Worm (Caenorhabditis elegans): ENCODE results near the gene sdz-5.
A peak's percentile ranks its signal among the peaks of the same experiment; 100 is the strongest.

Gene sdz-5

ce11 chrII:2967064-2967463, 41.4 kb upstream of the sdz-5 start:
- TF ChIP-seq snpc-1.3 (tag; optimal IDR thresholded peaks at IDR 0.05; ENCODE audit: insufficient read depth) (no peak), hmg-1.2 (GFP tag; IDR thresholded peaks at IDR 0.05) (peak; percentile 94)

ce11 chrII:2973940-2974402, 34.5 kb upstream of the sdz-5 start:
- TF ChIP-seq hrde-1 (tag; optimal IDR thresholded peaks at IDR 0.05; ENCODE audit: borderline replicate concordance) (no peak), K11D2.4 (GFP tag; IDR thresholded peaks at IDR 0.05) (peak; percentile 97), madf-6 (GFP tag; IDR thresholded peaks at IDR 0.05) (peak; percentile 47; the same call in 1 of the 2 replicates), nfyb-1 (GFP tag; IDR thresholded peaks at IDR 0.05) (peak; percentile 97), Y53G8AR.9 (GFP tag; conservative IDR thresholded peaks at IDR 0.05) (peak; percentile 85), ccch-3 (GFP tag; optimal IDR thresholded peaks at IDR 0.05) (no peak), T26A5.8 (tag; optimal IDR thresholded peaks at IDR 0.05) (no peak), mes-4 (tag; optimal IDR thresholded peaks at IDR 0.05) (no peak), B0261.1 (tag; optimal IDR thresholded peaks at IDR 0.05) (peak; percentile 24), egrh-3 (GFP tag; IDR thresholded peaks at IDR 0.05) (peak; percentile 100), F10E7.11 (tag; optimal IDR thresholded peaks at IDR 0.05) (peak; percentile 62), lir-1 (GFP tag; conservative IDR thresholded peaks at IDR 0.05) (no peak), aptf-2 (GFP tag; conservative IDR thresholded peaks at IDR 0.05) (0 out of 2 replicates have a peak, but pooled peaks have one; percentile 50), rcor-1 (GFP tag; IDR thresholded peaks at IDR 0.05) (peak; percentile 62; the same call in 1 of the 2 replicates), xnd-1 (tag; optimal IDR thresholded peaks at IDR 0.05) (no peak), tlf-1 (GFP tag; optimal IDR thresholded peaks at IDR 0.05) (peak; percentile 75), dpff-1 (tag; optimal IDR thresholded peaks at IDR 0.05) (peak; percentile 87), hlh-26 (GFP tag; conservative IDR thresholded peaks at IDR 0.05) (no peak), cebp-1 (GFP tag; IDR thresholded peaks at IDR 0.05) (peak; percentile 64; the same call in 1 of the 2 replicates), cebp-1 (tag; optimal IDR thresholded peaks at IDR 0.05) (peak; percentile 92), nhr-179 (tag; optimal IDR thresholded peaks at IDR 0.05) (no peak), ceh-40 (GFP tag; IDR thresholded peaks at IDR 0.05) (no peak), unc-130 (GFP tag; optimal IDR thresholded peaks at IDR 0.05) (no peak), chd-7 (tag; optimal IDR thresholded peaks at IDR 0.05) (peak; percentile 99), unc-62 (GFP tag; optimal IDR thresholded peaks at IDR 0.05) (no peak), gei-17 (GFP tag; optimal IDR thresholded peaks at IDR 0.05) (peak; percentile 85), F23B12.7 (tag; optimal IDR thresholded peaks at IDR 0.05; ENCODE audit: insufficient read depth) (no peak), lin-40 (tag; optimal IDR thresholded peaks at IDR 0.05) (peak; percentile 92), sea-2 (GFP tag; IDR thresholded peaks at IDR 0.05) (peak; percentile 79; the same call in 1 of the 2 replicates), ceh-79 (tag; optimal IDR thresholded peaks at IDR 0.05) (peak; percentile 35), F39B2.1 (GFP tag; IDR thresholded peaks at IDR 0.05) (no peak), lin-26 (GFP tag; IDR thresholded peaks at IDR 0.05) (peak; percentile 75), tbx-9 (tag; optimal IDR thresholded peaks at IDR 0.05; ENCODE audit: borderline replicate concordance) (no peak), nfya-2 (GFP tag; IDR thresholded peaks at IDR 0.05) (no peak), Y95B8A.8 (GFP tag; IDR thresholded peaks at IDR 0.05) (peak; percentile 85), madf-3 (GFP tag; IDR thresholded peaks at IDR 0.05) (peak; percentile 83; the same call in 1 of the 2 replicates), nhr-120 (GFP tag; IDR thresholded peaks at IDR 0.05) (0 out of 2 replicates have a peak, but pooled peaks have one; percentile 87), F52B5.7 (tag; optimal IDR thresholded peaks at IDR 0.05) (peak; percentile 81), lin-35 (GFP tag; optimal IDR thresholded peaks at IDR 0.05) (peak in 1 of 3 experiments; percentile 83), F37B4.10 (GFP tag; IDR thresholded peaks at IDR 0.05) (0 out of 2 replicates have a peak, but pooled peaks have one; percentile 27), nhr-90 (tag; optimal IDR thresholded peaks at IDR 0.05) (no peak), hmg-1.2 (GFP tag; IDR thresholded peaks at IDR 0.05) (peak; percentile 99), F55B11.4 (tag; optimal IDR thresholded peaks at IDR 0.05; ENCODE audit: borderline replicate concordance, insufficient read depth) (no peak), repo-1 (tag; optimal IDR thresholded peaks at IDR 0.05) (peak; percentile 91), bed-2 (GFP tag; IDR thresholded peaks at IDR 0.05) (0 out of 2 replicates have a peak, but pooled peaks have one; percentile 42)
